Fruit fly (Drosophila melanogaster): ENCODE measurements around the gene x16.
A peak's percentile ranks its signal among the peaks of the same experiment; 100 is the strongest.

dm6 chr2L:6956725-6957124 lies 36.7 kb upstream of the x16 start, which contains the start of the genes CG13775 and CG3430:
- TF ChIP-seq sna (GFP tag; IDR thresholded peaks at IDR 0.05; ENCODE audit: partially characterized antibody) (peak; percentile 53; the same call in 1 of the 2 replicates), CG10147 (GFP tag; optimal IDR thresholded peaks at IDR 0.05) (no peak), CG12236 (GFP tag; optimal IDR thresholded peaks at IDR 0.05) (no peak), h (optimal IDR thresholded peaks at IDR 0.05) (no peak), CG10431 (GFP tag; optimal IDR thresholded peaks at IDR 0.05) (no peak), az2 (GFP tag; optimal IDR thresholded peaks at IDR 0.05) (no peak), CG11504 (tag; optimal IDR thresholded peaks at IDR 0.05) (no peak), CG2116 (GFP tag; optimal IDR thresholded peaks at IDR 0.05) (peak; percentile 54), CG3838 (GFP tag; optimal IDR thresholded peaks at IDR 0.05) (no peak), CG10543 (GFP tag; optimal IDR thresholded peaks at IDR 0.05) (no peak), CG15479 (GFP tag; optimal IDR thresholded peaks at IDR 0.05) (peak; percentile 33), NFAT (GFP tag; IDR thresholded peaks at IDR 0.05) (peak; percentile 15; the same call in 1 of the 2 replicates), Dad (GFP tag; optimal IDR thresholded peaks at IDR 0.05) (peak; percentile 27)

Data from whole organism, embryonic.